Worm (Caenorhabditis elegans) whole organism, mixed stage, embryonic: Measurements from ENCODE around the gene F54F7.6.

Experiments used
- lin-13 ChIP-seq: fragments of 150-350 bp; optimal IDR thresholded peaks from 2 replicates; lab custom pipeline; 2014; ENCODE audit warnings: missing biosample characterization, missing genetic modification characterization
- nhr-2 ChIP-seq: fragments of 150-350 bp; optimal IDR thresholded peaks from 2 replicates; lab custom pipeline; 2014; ENCODE audit warnings: missing biosample characterization, missing genetic modification characterization
- nhr-237 ChIP-seq: fragments of 150-350 bp; optimal IDR thresholded peaks from 2 replicates; lab custom pipeline; 2014; ENCODE audit warnings: missing biosample characterization, missing genetic modification characterization
- nhr-76 ChIP-seq: sonication (generic microtip); optimal IDR thresholded peaks from 2 replicates; lab custom pipeline; 2017; ENCODE audit warnings: missing biosample characterization, missing genetic modification characterization
- pha-4 ChIP-seq: fragments of 150-350 bp; optimal IDR thresholded peaks from 2 replicates; lab custom pipeline; 2018; ENCODE audit warnings: missing biosample characterization, missing genetic modification reagents, missing genetic modification characterization
- unc-62 ChIP-seq: fragments of 150-350 bp; optimal IDR thresholded peaks from 2 replicates; lab custom pipeline; 2014; ENCODE audit warnings: missing biosample characterization, missing genetic modification reagents, missing genetic modification characterization
- ztf-11 ChIP-seq: fragments of 150-350 bp; optimal IDR thresholded peaks from 2 replicates; lab custom pipeline; 2014; ENCODE audit warnings: missing biosample characterization, missing genetic modification characterization

- TF ChIP-seq nhr-76 (no peak), pha-4 (tag; lab: Kevin White, UChicago) (no peak), nhr-2 (tag; lab: Kevin White, UChicago) (no peak), ztf-11 (tag; lab: Kevin White, UChicago) (no peak), lin-13 (tag; lab: Kevin White, UChicago) (no peak), nhr-237 (tag; lab: Kevin White, UChicago) (no peak), unc-62 (peak; percentile 49)
These were observed 46.5 kb upstream of the F54F7.6 start for ce11 chrX:11818711-11819110.
